Fruit fly (Drosophila melanogaster): ENCODE results near the gene mtgo.

Gene mtgo

DNA sequence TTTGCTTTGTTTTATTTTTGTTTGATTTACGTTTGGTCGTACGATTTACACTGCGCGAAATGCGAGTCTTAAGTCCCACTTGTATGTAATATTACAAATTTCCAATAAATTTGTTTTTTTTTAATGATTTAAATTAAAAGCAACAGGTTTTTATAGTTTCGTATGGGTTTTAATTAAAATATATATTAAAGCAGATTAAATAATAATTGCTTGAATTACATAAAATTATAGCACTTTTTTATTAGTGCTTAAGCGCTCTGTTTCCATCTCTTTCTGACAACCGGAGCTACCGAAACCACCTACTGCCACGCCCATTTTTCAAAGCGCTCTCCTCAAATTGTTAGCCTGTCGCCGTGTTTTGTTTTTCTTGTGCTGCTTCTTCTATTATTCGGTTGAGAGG, 3.1 kb upstream of the mtgo start (continued):
- TF ChIP-seq zf30C (GFP tag; optimal IDR thresholded peaks at IDR 0.05) (peak; percentile 25), Mrtf (GFP tag; IDR thresholded peaks at IDR 0.05) (peak; percentile 32; the same call in 1 of the 3 replicates), CG4617 (GFP tag; optimal IDR thresholded peaks at IDR 0.05; ENCODE audit: borderline replicate concordance) (no peak), bowl (GFP tag; IDR thresholded peaks at IDR 0.05) (no peak), HLH4C (GFP tag; IDR thresholded peaks at IDR 0.05; ENCODE audit: partially characterized antibody) (no peak), H2.0 (GFP tag; IDR thresholded peaks at IDR 0.05) (0 out of 2 replicates have a peak, but pooled peaks have one; percentile 24), HLH3B (GFP tag; IDR thresholded peaks at IDR 0.05) (peak; percentile 31; the same call in 1 of the 2 replicates)

DNA sequence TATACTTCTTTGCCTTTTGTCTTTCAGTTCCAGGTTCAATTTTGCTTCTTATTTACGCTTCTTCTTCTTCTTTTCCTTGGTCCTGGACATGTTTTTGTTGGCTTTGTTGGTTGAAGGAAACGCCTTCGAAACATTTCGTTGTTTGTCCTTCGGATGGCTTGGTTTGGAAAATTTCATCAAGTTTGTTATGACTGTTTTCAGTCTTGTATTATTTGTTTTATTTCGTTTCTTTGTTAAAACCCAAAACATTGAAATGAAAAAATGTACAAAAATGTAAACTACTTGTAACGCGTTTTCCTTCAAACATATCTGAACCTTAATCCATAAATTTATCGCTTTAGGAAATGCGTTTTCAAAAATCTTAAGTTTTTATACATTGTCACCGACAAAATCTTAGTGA, 2.6 kb upstream of the mtgo start, which contains the start of gene CG31816:
Gene CG31816, plus strand, starts transcription at position 301 of the 400 bp plus-strand sequence.
- no peak for TF ChIP-seq Nf-YA (GFP tag; IDR thresholded peaks at IDR 0.05)
- no peak for TF ChIP-seq CG11696 (GFP tag; IDR thresholded peaks at IDR 0.05)
- TF ChIP-seq CkIIα-i1 (GFP tag; IDR thresholded peaks at IDR 0.05), result no peak
- TF ChIP-seq gsb-n (tag; optimal IDR thresholded peaks at IDR 0.05), result no peak
- TF ChIP-seq zen (tag; optimal IDR thresholded peaks at IDR 0.05), result no peak
- TF ChIP-seq CG7839 (tag; optimal IDR thresholded peaks at IDR 0.05), result no peak
- TF ChIP-seq seq (GFP tag; IDR thresholded peaks at IDR 0.05), result no peak
- no peak for TF ChIP-seq Elba2 (GFP tag; optimal IDR thresholded peaks at IDR 0.05)
- TF ChIP-seq CG6175 (GFP tag; IDR thresholded peaks at IDR 0.05), result no peak
- TF ChIP-seq CG3838 (GFP tag; optimal IDR thresholded peaks at IDR 0.05), result no peak
- no peak for TF ChIP-seq CG34376 (GFP tag; optimal IDR thresholded peaks at IDR 0.05)

- peak; percentile 78 for TF ChIP-seq org-1 (GFP tag; optimal IDR thresholded peaks at IDR 0.05)
- TF ChIP-seq E2f2 (GFP tag; IDR thresholded peaks at IDR 0.05), result peak; percentile 42; the same call in 1 of the 2 replicates
- TF ChIP-seq CG13624 (GFP tag; optimal IDR thresholded peaks at IDR 0.05), result peak; percentile 2
- TF ChIP-seq CG2129 (GFP tag; IDR thresholded peaks at IDR 0.05; ENCODE audit: partially characterized antibody), result no peak
- peak; percentile 87 for TF ChIP-seq PHDP (tag; optimal IDR thresholded peaks at IDR 0.05)
- peak; percentile 76 for TF ChIP-seq CG12236 (GFP tag; optimal IDR thresholded peaks at IDR 0.05)
- TF ChIP-seq rib (GFP tag; IDR thresholded peaks at IDR 0.05), result no peak
- no peak for TF ChIP-seq Mrtf (GFP tag; IDR thresholded peaks at IDR 0.05)
- peak; percentile 86 for TF ChIP-seq gcm (GFP tag; optimal IDR thresholded peaks at IDR 0.05)
- no peak for TF ChIP-seq tx (GFP tag; optimal IDR thresholded peaks at IDR 0.05)
- TF ChIP-seq run (tag; optimal IDR thresholded peaks at IDR 0.05), result peak; percentile 69
- TF ChIP-seq fu2 (GFP tag; optimal IDR thresholded peaks at IDR 0.05), result peak; percentile 54
- no peak for TF ChIP-seq emc (GFP tag; optimal IDR thresholded peaks at IDR 0.05)
- TF ChIP-seq Vsx1 (GFP tag; optimal IDR thresholded peaks at IDR 0.05), result peak; percentile 88
- TF ChIP-seq eve (GFP tag; optimal IDR thresholded peaks at IDR 0.05), result no peak
- no peak for TF ChIP-seq Max (GFP tag; optimal IDR thresholded peaks at IDR 0.05)
- peak; percentile 76 for TF ChIP-seq CG8089 (GFP tag; optimal IDR thresholded peaks at IDR 0.05)
- TF ChIP-seq Six4 (GFP tag; optimal IDR thresholded peaks at IDR 0.05), result peak; percentile 54
- TF ChIP-seq Atf-2 (GFP tag; optimal IDR thresholded peaks at IDR 0.05), result peak; percentile 38
- no peak for TF ChIP-seq CG8478 (optimal IDR thresholded peaks at IDR 0.05)
- TF ChIP-seq Nf-YC (tag; optimal IDR thresholded peaks at IDR 0.05), result peak; percentile 56
- no peak for TF ChIP-seq fru (optimal IDR thresholded peaks at IDR 0.05)
- peak in 1 of 3 experiments; percentile 43 for TF ChIP-seq lola (GFP tag; optimal IDR thresholded peaks at IDR 0.05)
- TF ChIP-seq seq (GFP tag; IDR thresholded peaks at IDR 0.05), result peak; percentile 50; the same call in 1 of the 2 replicates
- TF ChIP-seq fd3F (GFP tag; optimal IDR thresholded peaks at IDR 0.05), result peak; percentile 69
- TF ChIP-seq pzg (GFP tag; optimal IDR thresholded peaks at IDR 0.05), result peak; percentile 31
- peak; percentile 83 for TF ChIP-seq Side (GFP tag; optimal IDR thresholded peaks at IDR 0.05)
- peak; percentile 44; the same call in 1 of the 2 replicates for TF ChIP-seq CG31224 (GFP tag; IDR thresholded peaks at IDR 0.05)
- peak; percentile 84 for TF ChIP-seq CG12769 (tag; optimal IDR thresholded peaks at IDR 0.05)
- TF ChIP-seq CG33557 (GFP tag; optimal IDR thresholded peaks at IDR 0.05), result peak; percentile 69
- no peak for TF ChIP-seq nmo (GFP tag; optimal IDR thresholded peaks at IDR 0.05)
- TF ChIP-seq gcm2 (GFP tag; optimal IDR thresholded peaks at IDR 0.05), result peak; percentile 34
These were observed 1.7 kb upstream of the mtgo start for dm6 chr2L:16542997-16543593.

Data from whole organism, embryonic.